Fruit fly (Drosophila melanogaster) whole organism, pupa: ENCODE data around the gene CG32473.

Experiments used
- CG10348 ChIP-seq: fragments of 200-800 bp; sonication (Bioruptor generic); IDR thresholded peaks from 2 replicates; pipeline ENCODE4 v1.3.6; 2022; ENCODE audit warnings: missing biosample characterization, missing genetic modification characterization
- CG12605 ChIP-seq: fragments of 200-800 bp; sonication (Bioruptor generic); IDR thresholded peaks from 2 replicates; pipeline ENCODE4 v1.3.6; 2022; ENCODE audit warnings: missing biosample characterization, missing genetic modification characterization
- CG13204 ChIP-seq: fragments of 200-800 bp; sonication (Bioruptor generic); optimal IDR thresholded peaks from 2 replicates; lab custom pipeline; 2018; ENCODE audit warnings: missing biosample characterization, mild to moderate bottlenecking, missing genetic modification characterization, moderate library complexity
- CG14655 ChIP-seq: fragments of 200-800 bp; sonication (Bioruptor generic); optimal IDR thresholded peaks from 3 replicates; lab custom pipeline; 2017; ENCODE audit warnings: mild to moderate bottlenecking, missing biosample characterization, missing genetic modification reagents, missing genetic modification characterization
- CG15710 ChIP-seq: fragments of 200-800 bp; sonication (Bioruptor generic); optimal IDR thresholded peaks from 2 replicates; lab custom pipeline; 2018; ENCODE audit warnings: missing biosample characterization, mild to moderate bottlenecking, missing genetic modification characterization, moderate library complexity
- CG17806 ChIP-seq: fragments of 200-800 bp; sonication (Bioruptor generic); optimal IDR thresholded peaks from 2 replicates; lab custom pipeline; 2018; ENCODE audit warnings: missing biosample characterization, mild to moderate bottlenecking, missing genetic modification characterization, moderate library complexity
- CG32121 ChIP-seq: fragments of 200-800 bp; sonication (Bioruptor generic); IDR thresholded peaks from 2 replicates; pipeline ENCODE4 v1.3.6; 2022; ENCODE audit warnings: missing biosample characterization, missing genetic modification characterization
- CG34367 ChIP-seq: fragments of 200-800 bp; sonication (Bioruptor generic); optimal IDR thresholded peaks from 2 replicates; lab custom pipeline; 2018; ENCODE audit warnings: missing biosample characterization, mild to moderate bottlenecking, missing genetic modification characterization
- CG4496 ChIP-seq: fragments of 200-800 bp; sonication (Bioruptor generic); IDR thresholded peaks from 3 replicates; pipeline ENCODE4 v1.3.6; 2022; ENCODE audit warnings: missing biosample characterization, missing genetic modification characterization
- CG8159 ChIP-seq: fragments of 200-800 bp; sonication (Bioruptor generic); optimal IDR thresholded peaks from 3 replicates; lab custom pipeline; 2018; ENCODE audit warnings: missing biosample characterization, mild to moderate bottlenecking, missing genetic modification characterization, moderate library complexity
- CG8301 ChIP-seq: fragments of 200-800 bp; sonication (Bioruptor generic); optimal IDR thresholded peaks from 2 replicates; lab custom pipeline; 2018; ENCODE audit warnings: missing biosample characterization, mild to moderate bottlenecking, missing genetic modification characterization
- CG9948 ChIP-seq: fragments of 200-800 bp; sonication (Bioruptor generic); optimal IDR thresholded peaks from 2 replicates; lab custom pipeline; 2018; ENCODE audit warnings: missing biosample characterization, mild to moderate bottlenecking, missing genetic modification characterization, moderate library complexity
- D1 ChIP-seq: fragments of 200-800 bp; sonication (Bioruptor generic); optimal IDR thresholded peaks from 2 replicates; lab custom pipeline; 2018; ENCODE audit warnings: missing biosample characterization, mild to moderate bottlenecking, missing genetic modification characterization, moderate library complexity
- EcR ChIP-seq: fragments of 200-800 bp; sonication (Bioruptor generic); optimal IDR thresholded peaks from 3 replicates; lab custom pipeline; 2019; ENCODE audit warnings: missing biosample characterization, missing genetic modification characterization, mild to moderate bottlenecking, moderate library complexity, missing genetic modification reagents
- Ets98B ChIP-seq: fragments of 200-800 bp; sonication (Bioruptor generic); IDR thresholded peaks from 2 replicates; pipeline ENCODE4 v1.3.6; 2022; ENCODE audit warnings: missing biosample characterization, missing genetic modification characterization
- Pif1A ChIP-seq: fragments of 200-800 bp; sonication (Bioruptor generic); optimal IDR thresholded peaks from 3 replicates; lab custom pipeline; 2016; ENCODE audit warnings: missing biosample characterization, missing genetic modification characterization
- Pif1B ChIP-seq: fragments of 200-800 bp; sonication (Bioruptor generic); optimal IDR thresholded peaks from 3 replicates; lab custom pipeline; 2016; ENCODE audit warnings: missing biosample characterization, missing genetic modification characterization
- Snoo ChIP-seq: fragments of 200-800 bp; sonication (Bioruptor generic); optimal IDR thresholded peaks from 3 replicates; lab custom pipeline; 2017; ENCODE audit warnings: missing biosample characterization, mild to moderate bottlenecking, missing genetic modification characterization, inconsistent platforms
- fd96Ca ChIP-seq: fragments of 200-800 bp; sonication (Bioruptor generic); IDR thresholded peaks from 3 replicates; pipeline ENCODE4 v1.3.6; 2022; ENCODE audit warnings: missing biosample characterization, missing genetic modification characterization
- gl ChIP-seq: fragments of 200-800 bp; sonication (Bioruptor generic); optimal IDR thresholded peaks from 2 replicates; lab custom pipeline; 2018; ENCODE audit warnings: missing biosample characterization, mild to moderate bottlenecking, missing genetic modification characterization
- rn ChIP-seq: fragments of 200-800 bp; sonication (Bioruptor generic); IDR thresholded peaks from 2 replicates; pipeline ENCODE4 v1.3.6; 2022; ENCODE audit warnings: missing biosample characterization, missing genetic modification characterization

Gene CG32473

DNA sequence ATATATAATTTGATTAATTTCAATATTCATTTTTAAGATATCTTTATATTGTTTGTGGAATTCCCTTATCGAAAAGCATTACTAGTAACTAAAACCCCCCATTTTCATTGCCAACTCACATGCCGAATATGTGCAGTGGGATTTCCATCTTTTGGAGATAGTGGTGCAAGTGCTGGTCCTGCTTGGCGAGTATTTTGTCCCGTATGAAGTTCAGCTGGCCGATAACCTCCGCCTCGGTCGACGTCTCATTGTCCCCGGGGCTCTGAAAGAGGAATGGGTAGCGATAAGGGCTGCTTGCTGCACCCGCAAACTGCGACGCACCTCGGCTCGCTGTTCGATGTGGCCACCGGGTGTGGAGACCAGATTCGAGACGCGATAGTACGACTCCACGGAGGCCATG, 31.8 kb upstream of the CG32473 start:
- TF ChIP-seq CG8301 (tag; lab: Kevin White, UChicago) (no peak), CG9948 (no peak), EcR (GFP tag; lab: Kevin White, UChicago) (peak; percentile 71)

DNA sequence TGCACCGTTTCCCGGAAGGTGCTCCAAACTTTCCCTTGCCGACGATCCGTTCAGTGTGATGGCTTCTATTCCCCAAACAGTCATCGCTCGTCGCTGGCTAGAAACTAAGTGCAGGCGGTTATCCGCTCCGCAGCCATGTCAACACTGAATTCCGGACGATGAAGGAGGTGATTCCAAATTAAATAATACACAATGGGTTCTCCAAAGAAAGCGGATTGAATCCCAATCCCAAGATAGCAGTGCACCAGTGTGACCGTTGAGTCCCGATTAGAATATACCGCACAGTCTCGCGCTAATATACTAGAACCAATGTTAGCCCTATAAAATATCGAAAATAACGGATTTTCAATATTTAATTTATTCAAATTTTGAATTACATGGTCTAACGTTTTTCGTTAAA, 30.7 kb upstream of the CG32473 start, which contains the start of gene TBC1D5:
Gene TBC1D5, minus strand, starts transcription at position 254 of the 400 bp plus-strand sequence.
- TF ChIP-seq Pif1B = no peak

DNA sequence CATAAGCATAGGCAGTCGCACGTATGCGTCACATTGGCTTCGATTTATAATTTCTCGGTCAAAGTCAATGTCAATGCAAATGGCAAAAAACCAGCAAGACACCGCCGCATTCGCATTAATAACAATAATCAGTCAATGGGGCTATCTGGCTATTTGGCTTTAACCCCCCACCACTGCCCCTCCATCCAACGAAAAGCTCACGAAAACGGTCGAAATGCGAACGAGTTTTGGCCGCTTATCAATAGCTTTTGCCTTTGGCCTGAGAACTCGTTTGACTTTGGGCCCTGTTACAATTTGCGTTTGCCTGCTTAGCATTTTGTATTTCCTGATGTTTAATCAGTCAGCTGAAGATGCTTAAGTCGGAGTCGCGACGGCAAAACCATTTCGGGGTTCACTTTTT, 29.0 kb upstream of the CG32473 start:
- no peak for TF ChIP-seq CG8159 (tag; lab: Kevin White, UChicago)
- no peak for TF ChIP-seq CG13204 (GFP tag; lab: Kevin White, UChicago)
- TF ChIP-seq CG10348 (GFP tag; lab: Robert Waterston, UW) = no peak
- no peak for TF ChIP-seq Pif1B
- TF ChIP-seq Pif1A = no peak
- TF ChIP-seq CG9948 = no peak
- TF ChIP-seq CG17806 = no peak
- no peak for TF ChIP-seq gl (tag; lab: Kevin White, UChicago)
- no peak for TF ChIP-seq Snoo (tag; lab: Kevin White, UChicago)
- TF ChIP-seq CG34367 (tag; lab: Kevin White, UChicago) = no peak
- TF ChIP-seq CG32121 = no peak
- no peak for TF ChIP-seq Ets98B (GFP tag; lab: Robert Waterston, UW)
- TF ChIP-seq D1 (tag; lab: Kevin White, UChicago) = no peak
- TF ChIP-seq fd96Ca (GFP tag; lab: Robert Waterston, UW) = no peak
- TF ChIP-seq EcR (GFP tag; lab: Kevin White, UChicago) = no peak
- TF ChIP-seq rn (GFP tag; lab: Robert Waterston, UW) = no peak
- no peak for TF ChIP-seq CG14655 (GFP tag; lab: Kevin White, UChicago)

DNA sequence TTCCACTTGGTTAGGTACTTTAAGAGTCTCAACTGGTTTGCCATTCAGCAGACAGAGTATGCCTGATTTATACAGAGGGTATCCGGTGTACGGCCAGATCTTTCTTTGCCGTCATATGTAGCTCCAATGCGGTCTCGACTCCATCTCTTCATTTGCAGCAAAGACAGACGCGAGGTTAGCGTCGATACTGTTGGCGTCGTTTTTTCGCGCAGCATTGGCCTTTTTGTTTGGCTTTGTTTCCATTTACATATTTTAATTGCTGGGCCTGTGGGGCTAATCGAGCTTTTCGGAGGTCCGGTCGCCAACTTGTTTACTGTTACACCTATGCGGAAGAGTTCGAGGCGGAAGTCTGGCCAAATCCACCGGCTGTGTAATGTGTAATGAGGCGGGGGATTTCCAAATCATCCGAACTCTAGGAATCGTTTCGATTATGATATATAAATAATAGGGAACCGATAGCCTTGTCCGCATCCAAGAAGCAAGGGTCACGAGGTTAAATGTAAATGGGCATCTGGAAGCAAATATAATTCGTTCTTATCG, 28.1 kb upstream of the CG32473 start:
- TF ChIP-seq CG10348 (GFP tag; lab: Robert Waterston, UW) (no peak), CG34367 (tag; lab: Kevin White, UChicago) (no peak), CG13204 (GFP tag; lab: Kevin White, UChicago) (no peak), Ets98B (GFP tag; lab: Robert Waterston, UW) (peak; percentile 13; the same call in 1 of the 2 replicates), Snoo (tag; lab: Kevin White, UChicago) (no peak), CG8301 (tag; lab: Kevin White, UChicago) (no peak), Pif1A (no peak), fd96Ca (GFP tag; lab: Robert Waterston, UW) (no peak)

DNA sequence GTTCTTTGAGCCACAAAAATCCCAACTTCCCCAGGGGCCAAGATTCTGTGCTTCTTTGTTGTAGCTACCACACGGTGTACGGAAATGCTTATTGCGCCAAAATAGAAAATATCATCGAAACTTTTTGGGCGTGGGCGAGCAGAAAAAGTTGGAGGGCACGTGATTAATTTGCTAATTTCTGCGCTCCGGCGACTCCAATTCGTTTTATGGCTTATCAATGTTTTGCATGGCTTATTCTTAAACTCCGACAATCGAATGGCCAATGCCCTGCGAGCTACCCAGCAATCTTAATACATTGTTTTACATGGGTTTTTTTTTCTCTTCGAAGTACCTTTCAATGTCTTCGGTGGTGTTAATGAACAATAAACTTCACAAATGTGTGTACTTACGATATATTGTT, 27.0 kb upstream of the CG32473 start:
- no peak for TF ChIP-seq gl (tag; lab: Kevin White, UChicago)
- no peak for TF ChIP-seq CG13204 (GFP tag; lab: Kevin White, UChicago)
- no peak for TF ChIP-seq CG4496 (GFP tag; lab: Robert Waterston, UW)
- TF ChIP-seq D1 (tag; lab: Kevin White, UChicago) = no peak
- TF ChIP-seq Ets98B (GFP tag; lab: Robert Waterston, UW) = no peak
- TF ChIP-seq CG15710 (tag; lab: Kevin White, UChicago) = no peak

DNA sequence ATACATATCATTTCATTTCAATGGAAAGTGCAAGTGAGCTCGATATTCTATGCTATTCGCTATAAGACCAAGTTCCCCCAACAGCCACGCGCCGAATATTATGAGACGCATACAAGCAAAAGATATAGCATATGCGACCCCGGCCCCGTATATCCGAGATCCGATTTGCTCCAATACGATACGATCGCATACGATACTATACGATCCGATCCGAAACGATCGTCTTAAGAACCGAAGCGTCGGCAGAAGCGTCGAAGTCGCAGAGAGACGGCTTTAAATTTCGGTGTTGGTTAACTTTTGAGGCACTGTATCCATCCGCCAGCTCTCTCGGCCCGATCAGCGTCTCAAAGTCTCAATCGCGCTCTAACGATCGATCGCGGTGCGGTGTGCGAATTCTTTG, 23.0 kb upstream of the CG32473 start, which contains the start of gene CG8630:
Gene CG8630, plus strand, starts transcription at position 303 of the 400 bp plus-strand sequence.
- TF ChIP-seq CG4496 (GFP tag; lab: Robert Waterston, UW) (0 out of 3 replicates have a peak, but pooled peaks have one; percentile 12), gl (tag; lab: Kevin White, UChicago) (no peak)
- TF ChIP-seq, all 21 proteins: peak for 1

DNA sequence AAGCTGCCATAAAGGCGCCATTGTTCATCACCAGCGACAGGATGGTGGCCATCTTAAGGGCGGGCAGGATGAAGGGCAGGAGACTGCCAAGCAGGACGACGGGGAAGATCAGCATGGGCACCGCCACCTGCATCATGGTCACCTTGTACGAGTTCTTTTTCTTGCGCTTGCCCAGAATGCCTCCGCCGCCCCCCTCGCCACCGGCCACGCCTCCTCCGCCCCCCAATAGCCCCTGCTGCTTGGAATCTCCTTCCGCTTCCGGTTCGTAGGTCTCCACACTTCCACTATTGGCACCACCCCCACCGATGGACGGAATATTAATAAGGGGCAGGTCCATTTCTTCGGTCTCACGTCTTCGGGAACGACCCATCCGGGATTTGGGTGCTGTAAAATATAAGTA, 17.3 kb upstream of the CG32473 start:
- TF ChIP-seq EcR (GFP tag; lab: Kevin White, UChicago) (no peak), CG10348 (GFP tag; lab: Robert Waterston, UW) (no peak), CG13204 (GFP tag; lab: Kevin White, UChicago) (no peak), CG34367 (tag; lab: Kevin White, UChicago) (no peak), CG4496 (GFP tag; lab: Robert Waterston, UW) (no peak), CG15710 (tag; lab: Kevin White, UChicago) (no peak), CG8159 (tag; lab: Kevin White, UChicago) (no peak), CG14655 (GFP tag; lab: Kevin White, UChicago) (no peak), CG8301 (tag; lab: Kevin White, UChicago) (no peak), fd96Ca (GFP tag; lab: Robert Waterston, UW) (no peak), Pif1B (no peak), CG9948 (no peak), D1 (tag; lab: Kevin White, UChicago) (no peak), CG12605 (GFP tag; lab: Robert Waterston, UW) (no peak)
